Worm (Caenorhabditis elegans): ENCODE data around the gene clec-57.

ce11 chrV:14468196-14468874 is 696 bp upstream of the clec-57 start, which contains the start of gene srz-97:
- TF ChIP-seq klf-2 (GFP tag; conservative IDR thresholded peaks at IDR 0.05): no peak
- no peak for TF ChIP-seq ztf-29 (GFP tag; IDR thresholded peaks at IDR 0.05)
- TF ChIP-seq flt-1 (GFP tag; IDR thresholded peaks at IDR 0.05): 0 out of 2 replicates have a peak, but pooled peaks have one; percentile 11
- no peak for TF ChIP-seq med-1 (GFP tag; optimal IDR thresholded peaks at IDR 0.05; ENCODE audit: insufficient read depth)
- TF ChIP-seq cog-1 (tag; optimal IDR thresholded peaks at IDR 0.05): no peak
- TF ChIP-seq ref-1 (GFP tag; conservative IDR thresholded peaks at IDR 0.05): 0 out of 2 replicates have a peak, but pooled peaks have one; percentile 41
- no peak for TF ChIP-seq tab-1 (GFP tag; IDR thresholded peaks at IDR 0.05)
- TF ChIP-seq ztf-23 (GFP tag; IDR thresholded peaks at IDR 0.05): no peak
- TF ChIP-seq T22C8.4 (GFP tag; IDR thresholded peaks at IDR 0.05): no peak
